Worm (Caenorhabditis elegans) whole organism, L3 larva: ENCODE results near the gene unc-3.

Source experiments
- R02D3.7 ChIP-seq: fragments of 150-350 bp; optimal IDR thresholded peaks from 2 replicates; lab custom pipeline; 2014; ENCODE audit warnings: missing biosample characterization, missing genetic modification characterization
- ZK546.5 ChIP-seq: sonication (generic microtip); optimal IDR thresholded peaks from 2 replicates; lab custom pipeline; 2017; ENCODE audit warnings: missing biosample characterization, missing genetic modification characterization
- aly-2 ChIP-seq: fragments of 150-350 bp; optimal IDR thresholded peaks from 2 replicates; lab custom pipeline; 2014; ENCODE audit warnings: missing biosample characterization, missing genetic modification characterization
- ama-1 ChIP-seq: fragments of 150-350 bp; optimal IDR thresholded peaks from 2 replicates; lab custom pipeline; 2018
- ceh-16 ChIP-seq: sonication (generic microtip); optimal IDR thresholded peaks from 2 replicates; lab custom pipeline; 2017; ENCODE audit warnings: missing biosample characterization, missing genetic modification characterization
- ceh-28 ChIP-seq: fragments of 150-350 bp; optimal IDR thresholded peaks from 2 replicates; lab custom pipeline; 2014; ENCODE audit warnings: missing biosample characterization, missing genetic modification reagents, missing genetic modification characterization
- ceh-82 ChIP-seq: fragments of 150-350 bp; optimal IDR thresholded peaks from 2 replicates; lab custom pipeline; 2014; ENCODE audit warnings: missing biosample characterization, missing genetic modification characterization
- ceh-9 ChIP-seq: sonication (generic microtip); optimal IDR thresholded peaks from 2 replicates; lab custom pipeline; 2018; ENCODE audit warnings: missing biosample characterization, missing genetic modification characterization
- daf-12 ChIP-seq: fragments of 150-350 bp; optimal IDR thresholded peaks from 2 replicates; lab custom pipeline; 2014; ENCODE audit warnings: missing biosample characterization, missing genetic modification reagents, missing genetic modification characterization
- egl-27 ChIP-seq: sonication (generic microtip); optimal IDR thresholded peaks from 4 replicates; lab custom pipeline; 2017; ENCODE audit warnings: missing biosample characterization, missing genetic modification reagents, missing genetic modification characterization
- egl-5 ChIP-seq: fragments of 150-350 bp; optimal IDR thresholded peaks from 2 replicates; lab custom pipeline; 2017; ENCODE audit warnings: missing biosample characterization, missing genetic modification reagents, missing genetic modification characterization, inconsistent platforms
- elt-1 ChIP-seq: fragments of 150-350 bp; optimal IDR thresholded peaks from 2 replicates; lab custom pipeline; 2014; ENCODE audit warnings: missing biosample characterization, missing genetic modification characterization
- elt-2 ChIP-seq: sonication (generic microtip); optimal IDR thresholded peaks from 2 replicates; lab custom pipeline; 2016; ENCODE audit warnings: missing genetic modification reagents, mild to moderate bottlenecking, missing genetic modification characterization, missing compliant biosample characterization
- elt-3 ChIP-seq, 3 experiments: fragments of 150-350 bp in 1 of 3; sonication (generic microtip) in 2 of 3; optimal IDR thresholded peaks; 2 replicates in 2 of 3; 4 replicates in 1 of 3; lab custom pipeline; 2014 to 2017; ENCODE audit warnings: missing biosample characterization in 3 of 3, missing genetic modification characterization in 3 of 3
- eor-1 ChIP-seq, 2 experiments: fragments of 150-350 bp; optimal IDR thresholded peaks; 2 replicates each; lab custom pipeline; 2014 to 2018; ENCODE audit warnings: missing biosample characterization in 2 of 2, missing genetic modification characterization in 2 of 2
- fkh-10 ChIP-seq: sonication (generic microtip); optimal IDR thresholded peaks from 2 replicates; lab custom pipeline; 2017; ENCODE audit warnings: missing biosample characterization, missing genetic modification reagents, missing genetic modification characterization
- fkh-2 ChIP-seq: fragments of 150-350 bp; optimal IDR thresholded peaks from 2 replicates; lab custom pipeline; 2014; ENCODE audit warnings: missing biosample characterization, missing genetic modification reagents, missing genetic modification characterization
- fos-1 ChIP-seq: fragments of 150-350 bp; optimal IDR thresholded peaks from 2 replicates; lab custom pipeline; 2014; ENCODE audit warnings: missing biosample characterization, missing genetic modification characterization
- hmg-11 ChIP-seq: sonication (generic microtip); optimal IDR thresholded peaks from 2 replicates; lab custom pipeline; 2016; ENCODE audit warnings: missing genetic modification characterization, missing compliant biosample characterization
- jun-1 ChIP-seq: fragments of 150-350 bp; optimal IDR thresholded peaks from 2 replicates; lab custom pipeline; 2014; ENCODE audit warnings: missing biosample characterization, missing genetic modification reagents, missing genetic modification characterization
- lin-15B ChIP-seq: fragments of 150-350 bp; optimal IDR thresholded peaks from 2 replicates; lab custom pipeline; 2014; ENCODE audit warnings: missing biosample characterization, missing genetic modification characterization
- lin-39 ChIP-seq: fragments of 150-350 bp; optimal IDR thresholded peaks from 2 replicates; lab custom pipeline; 2018; ENCODE audit warnings: missing biosample characterization, missing genetic modification reagents, missing genetic modification characterization
- lsy-12 ChIP-seq: sonication (generic microtip); optimal IDR thresholded peaks from 2 replicates; lab custom pipeline; 2016; ENCODE audit warnings: mild to moderate bottlenecking, missing genetic modification characterization, missing compliant biosample characterization
- mdl-1 ChIP-seq: fragments of 150-350 bp; optimal IDR thresholded peaks from 2 replicates; lab custom pipeline; 2014; ENCODE audit warnings: missing biosample characterization, missing genetic modification characterization
- mml-1 ChIP-seq: fragments of 150-350 bp; sonication (generic microtip); optimal IDR thresholded peaks from 3 replicates; lab custom pipeline; 2014; ENCODE audit warnings: missing biosample characterization, missing genetic modification characterization
- nfya-1 ChIP-seq: sonication (generic microtip); optimal IDR thresholded peaks from 2 replicates; lab custom pipeline; 2017; ENCODE audit warnings: missing genetic modification characterization, mild to moderate bottlenecking, missing compliant biosample characterization, antibody characterized with exemption, moderate library complexity; ENCODE audit not compliant: insufficient read depth
- nhr-11 ChIP-seq: fragments of 150-350 bp; optimal IDR thresholded peaks from 2 replicates; lab custom pipeline; 2014; ENCODE audit warnings: missing biosample characterization, missing genetic modification characterization
- nhr-12 ChIP-seq: fragments of 150-350 bp; optimal IDR thresholded peaks from 2 replicates; lab custom pipeline; 2014; ENCODE audit warnings: missing biosample characterization, missing genetic modification characterization
- nhr-23 ChIP-seq: fragments of 150-350 bp; optimal IDR thresholded peaks from 2 replicates; lab custom pipeline; 2014; ENCODE audit warnings: missing biosample characterization, missing genetic modification reagents, missing genetic modification characterization
- nhr-237 ChIP-seq: fragments of 150-350 bp; optimal IDR thresholded peaks from 2 replicates; lab custom pipeline; 2014; ENCODE audit warnings: missing biosample characterization, missing genetic modification characterization
- nhr-25 ChIP-seq: sonication (generic microtip); optimal IDR thresholded peaks from 2 replicates; lab custom pipeline; 2017; ENCODE audit warnings: missing biosample characterization, missing genetic modification characterization
- nhr-28 ChIP-seq: fragments of 150-350 bp; optimal IDR thresholded peaks from 2 replicates; lab custom pipeline; 2014; ENCODE audit warnings: missing biosample characterization, missing genetic modification characterization
- nhr-43 ChIP-seq: sonication (generic microtip); optimal IDR thresholded peaks from 2 replicates; lab custom pipeline; 2016; ENCODE audit warnings: mild to moderate bottlenecking, missing genetic modification characterization, missing compliant biosample characterization; ENCODE audit not compliant: poor library complexity, severe bottlenecking
- nhr-67 ChIP-seq: fragments of 150-350 bp; optimal IDR thresholded peaks from 2 replicates; lab custom pipeline; 2014; ENCODE audit warnings: missing biosample characterization, missing genetic modification characterization
- nhr-76 ChIP-seq: fragments of 150-350 bp; sonication (generic microtip); optimal IDR thresholded peaks from 5 replicates; lab custom pipeline; 2014; ENCODE audit warnings: missing biosample characterization, missing genetic modification characterization
- nhr-77 ChIP-seq: fragments of 150-350 bp; optimal IDR thresholded peaks from 2 replicates; lab custom pipeline; 2014; ENCODE audit warnings: missing biosample characterization, missing genetic modification characterization
- pha-4 ChIP-seq: fragments of 150-350 bp; optimal IDR thresholded peaks from 2 replicates; lab custom pipeline; 2014; ENCODE audit warnings: missing biosample characterization, missing genetic modification reagents, missing genetic modification characterization
- pqm-1 ChIP-seq: fragments of 150-350 bp; optimal IDR thresholded peaks from 2 replicates; lab custom pipeline; 2017; ENCODE audit warnings: missing biosample characterization, missing genetic modification characterization, inconsistent platforms
- sea-2 ChIP-seq: fragments of 150-350 bp; sonication (generic microtip); optimal IDR thresholded peaks from 4 replicates; lab custom pipeline; 2014; ENCODE audit warnings: missing biosample characterization, missing genetic modification reagents, missing genetic modification characterization
- skn-1 ChIP-seq: fragments of 150-350 bp; optimal IDR thresholded peaks from 2 replicates; lab custom pipeline; 2014; ENCODE audit warnings: missing biosample characterization, missing genetic modification characterization
- snpc-4 ChIP-seq: fragments of 150-350 bp; optimal IDR thresholded peaks from 2 replicates; lab custom pipeline; 2014; ENCODE audit warnings: missing biosample characterization, missing genetic modification characterization
- tbx-2 ChIP-seq: sonication (generic microtip); optimal IDR thresholded peaks from 2 replicates; lab custom pipeline; 2016; ENCODE audit warnings: mild to moderate bottlenecking, missing genetic modification characterization, missing compliant biosample characterization
- unc-39 ChIP-seq: sonication (generic microtip); optimal IDR thresholded peaks from 4 replicates; lab custom pipeline; 2017; ENCODE audit warnings: missing biosample characterization, missing genetic modification characterization
- unc-62 ChIP-seq: fragments of 150-350 bp; sonication (generic microtip); optimal IDR thresholded peaks from 4 replicates; lab custom pipeline; 2014; ENCODE audit warnings: missing biosample characterization, missing genetic modification reagents, missing genetic modification characterization
- zag-1 ChIP-seq: fragments of 150-350 bp; optimal IDR thresholded peaks from 2 replicates; lab custom pipeline; 2014; ENCODE audit warnings: missing biosample characterization, missing genetic modification characterization
- ztf-11 ChIP-seq: fragments of 150-350 bp; optimal IDR thresholded peaks from 2 replicates; lab custom pipeline; 2014; ENCODE audit warnings: missing biosample characterization, missing genetic modification characterization
- ztf-4 ChIP-seq: fragments of 150-350 bp; optimal IDR thresholded peaks from 2 replicates; lab custom pipeline; 2014; ENCODE audit warnings: missing biosample characterization, missing genetic modification characterization

Gene unc-3

DNA sequence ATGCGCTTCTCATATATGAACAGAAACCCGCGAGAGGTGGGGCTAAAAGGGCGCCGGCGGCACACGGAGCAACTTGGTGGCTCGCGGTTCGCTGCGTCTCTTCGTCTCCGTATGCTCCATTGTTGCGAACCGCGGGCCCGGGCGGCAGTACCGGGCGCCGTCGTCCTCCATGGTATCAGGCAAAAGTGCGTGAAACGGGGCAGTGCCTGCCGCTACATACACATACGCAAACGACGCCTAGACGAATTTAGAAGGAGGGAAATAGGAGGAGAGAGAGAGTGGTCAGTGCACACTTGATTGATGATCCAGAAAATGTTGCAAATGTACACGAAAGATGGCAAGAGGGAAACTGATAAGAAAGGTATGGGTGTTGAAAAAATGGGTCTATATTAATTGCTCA lies 28.8 kb upstream of the unc-3 start (continued):
- TF ChIP-seq egl-5 (tag; lab: Kevin White, UChicago) = no peak

- TF ChIP-seq nhr-76 (tag; lab: Kevin White, UChicago) (no peak), lin-15B (tag; lab: Kevin White, UChicago) (no peak), nhr-43 (tag; lab: Kevin White, UChicago) (no peak), nhr-23 (peak; percentile 89), pha-4 (tag; lab: Kevin White, UChicago) (peak; percentile 47), skn-1 (tag; lab: Kevin White, UChicago) (no peak), nhr-11 (tag; lab: Kevin White, UChicago) (no peak), ceh-28 (tag; lab: Kevin White, UChicago) (no peak), unc-39 (tag; lab: Kevin White, UChicago) (no peak), ZK546.5 (tag; lab: Kevin White, UChicago) (no peak), elt-1 (no peak), nhr-25 (tag; lab: Kevin White, UChicago) (no peak), fkh-10 (GFP tag; lab: Kevin White, UChicago) (no peak), ama-1 (lab: Kevin White, UChicago) (no peak), unc-62 (no peak), nfya-1 (tag; lab: Kevin White, UChicago) (no peak)
- TF ChIP-seq, all 47 proteins: peak for 2
These were observed 28.1 kb upstream of the unc-3 start for ce11 chrX:14745218-14745617.

DNA sequence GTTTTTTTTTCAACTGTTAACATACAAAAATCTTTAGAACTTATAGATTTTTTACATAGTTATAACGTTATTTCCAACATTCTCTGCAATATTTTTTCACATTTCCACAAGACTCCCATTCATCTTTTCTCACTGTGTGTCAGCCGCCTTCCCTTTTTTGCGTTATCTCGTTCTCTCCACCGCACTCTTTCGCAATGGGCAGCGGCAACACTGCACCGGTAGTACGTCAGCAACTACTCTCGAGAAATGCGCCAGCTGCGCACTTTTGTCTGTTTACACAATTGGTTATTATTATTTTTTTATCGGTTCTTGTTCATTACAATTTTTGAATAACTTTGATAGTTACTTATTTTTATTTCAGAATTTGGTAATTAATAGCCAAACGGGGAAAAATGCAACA lies 26.4 kb upstream of the unc-3 start, which contains the start of gene C05G5.2:
Gene C05G5.2, plus strand, starts transcription at position 356 of the 400 bp plus-strand sequence.
- peak; percentile 80 for TF ChIP-seq tbx-2 (tag; lab: Kevin White, UChicago)
- TF ChIP-seq pqm-1 (tag; lab: Kevin White, UChicago) = peak; percentile 79
- peak in 1 of 3 experiments; percentile 31 for TF ChIP-seq elt-3 (tag; optimal IDR thresholded peaks at IDR 0.05; lab: Kevin White, UChicago)
- no peak for TF ChIP-seq nhr-11 (tag; lab: Kevin White, UChicago)
- TF ChIP-seq fkh-2 (tag; lab: Kevin White, UChicago) = no peak
- TF ChIP-seq aly-2 (tag; lab: Kevin White, UChicago) = no peak
- TF ChIP-seq mml-1 = no peak
- TF ChIP-seq ceh-82 (tag; lab: Kevin White, UChicago) = peak; percentile 60
- TF ChIP-seq nfya-1 (tag; lab: Kevin White, UChicago) = peak; percentile 94
- TF ChIP-seq lin-39 (tag; lab: Kevin White, UChicago) = peak; percentile 96
- no peak for TF ChIP-seq ZK546.5 (tag; lab: Kevin White, UChicago)
- no peak for TF ChIP-seq unc-62
- no peak for TF ChIP-seq nhr-77
- no peak for TF ChIP-seq nhr-12
- TF ChIP-seq jun-1 (tag; lab: Kevin White, UChicago) = peak; percentile 82
- TF ChIP-seq ceh-28 (tag; lab: Kevin White, UChicago) = peak; percentile 62
- peak; percentile 89 for TF ChIP-seq elt-2 (tag; lab: Kevin White, UChicago)
- peak; percentile 33 for TF ChIP-seq ama-1 (lab: Kevin White, UChicago)
- TF ChIP-seq skn-1 (tag; lab: Kevin White, UChicago) = peak; percentile 77
- no peak for TF ChIP-seq nhr-237
- TF ChIP-seq unc-39 (tag; lab: Kevin White, UChicago) = no peak
- TF ChIP-seq daf-12 = no peak
- TF ChIP-seq snpc-4 (tag; lab: Kevin White, UChicago) = peak; percentile 94
- TF ChIP-seq elt-1 = peak; percentile 14
- TF ChIP-seq nhr-67 (tag; lab: Kevin White, UChicago) = no peak
- no peak for TF ChIP-seq nhr-76 (tag; lab: Kevin White, UChicago)
- no peak for TF ChIP-seq ztf-4 (tag; lab: Kevin White, UChicago)
- no peak for TF ChIP-seq fos-1 (tag; lab: Kevin White, UChicago)
- TF ChIP-seq nhr-25 (tag; lab: Kevin White, UChicago) = peak; percentile 85
- TF ChIP-seq pha-4 (tag; lab: Kevin White, UChicago) = peak; percentile 99
- peak; percentile 36 for TF ChIP-seq R02D3.7 (tag; lab: Kevin White, UChicago)
- TF ChIP-seq egl-27 = no peak
- TF ChIP-seq nhr-28 (tag; lab: Kevin White, UChicago) = no peak
- peak; percentile 84 for TF ChIP-seq egl-5 (tag; lab: Kevin White, UChicago)
- no peak for TF ChIP-seq ztf-11 (tag; lab: Kevin White, UChicago)
- TF ChIP-seq ceh-9 = no peak
- TF ChIP-seq zag-1 (tag; lab: Kevin White, UChicago) = peak; percentile 39
- TF ChIP-seq ceh-16 (tag; lab: Kevin White, UChicago) = no peak
- peak; percentile 63 for TF ChIP-seq nhr-43 (tag; lab: Kevin White, UChicago)
- TF ChIP-seq mdl-1 = peak; percentile 10
- peak; percentile 74 for TF ChIP-seq lin-15B (tag; lab: Kevin White, UChicago)
- peak; percentile 73 for TF ChIP-seq fkh-10 (GFP tag; lab: Kevin White, UChicago)
- no peak for TF ChIP-seq eor-1 (tag; optimal IDR thresholded peaks at IDR 0.05; lab: Kevin White, UChicago)
- TF ChIP-seq nhr-23 = peak; percentile 92
- peak; percentile 13 for TF ChIP-seq sea-2 (GFP tag; lab: Kevin White, UChicago)
- peak; percentile 92 for TF ChIP-seq hmg-11 (tag; lab: Kevin White, UChicago)
- TF ChIP-seq lsy-12 (tag; lab: Kevin White, UChicago) = peak; percentile 56
